Worm (Caenorhabditis elegans) whole organism, mixed stage, embryonic: Measurements from ENCODE around the gene mel-28.

Experiments used
- blmp-1 ChIP-seq: fragments of 150-350 bp; optimal IDR thresholded peaks from 2 replicates; lab custom pipeline; 2014; ENCODE audit warnings: missing biosample characterization, missing genetic modification characterization
- ces-1 ChIP-seq: fragments of 150-350 bp; optimal IDR thresholded peaks from 2 replicates; lab custom pipeline; 2014; ENCODE audit warnings: missing biosample characterization, missing genetic modification reagents, missing genetic modification characterization
- hlh-1 ChIP-seq: fragments of 150-350 bp; optimal IDR thresholded peaks from 2 replicates; lab custom pipeline; 2014; ENCODE audit warnings: missing biosample characterization, missing genetic modification reagents, missing genetic modification characterization
- mep-1 ChIP-seq: fragments of 150-350 bp; optimal IDR thresholded peaks from 2 replicates; lab custom pipeline; 2017; ENCODE audit warnings: missing biosample characterization, missing genetic modification reagents, missing genetic modification characterization, inconsistent platforms
- nhr-237 ChIP-seq: fragments of 150-350 bp; optimal IDR thresholded peaks from 2 replicates; lab custom pipeline; 2014; ENCODE audit warnings: missing biosample characterization, missing genetic modification characterization
- nhr-28 ChIP-seq: fragments of 150-350 bp; optimal IDR thresholded peaks from 2 replicates; lab custom pipeline; 2014; ENCODE audit warnings: missing biosample characterization, missing genetic modification characterization
- unc-120 ChIP-seq: sonication (generic microtip); optimal IDR thresholded peaks from 2 replicates; lab custom pipeline; 2017; ENCODE audit warnings: missing genetic modification characterization, missing compliant biosample characterization; ENCODE audit not compliant: poor library complexity, severe bottlenecking
- unc-39 ChIP-seq: fragments of 150-350 bp; optimal IDR thresholded peaks from 2 replicates; lab custom pipeline; 2014; ENCODE audit warnings: missing biosample characterization, missing genetic modification characterization
- unc-62 ChIP-seq: fragments of 150-350 bp; optimal IDR thresholded peaks from 2 replicates; lab custom pipeline; 2014; ENCODE audit warnings: missing biosample characterization, missing genetic modification reagents, missing genetic modification characterization
- ztf-11 ChIP-seq: fragments of 150-350 bp; optimal IDR thresholded peaks from 2 replicates; lab custom pipeline; 2014; ENCODE audit warnings: missing biosample characterization, missing genetic modification characterization

- no peak for TF ChIP-seq nhr-237 (tag; lab: Kevin White, UChicago)
- no peak for TF ChIP-seq unc-120
- TF ChIP-seq ces-1 (GFP tag; lab: Kevin White, UChicago): no peak
- no peak for TF ChIP-seq unc-39
- TF ChIP-seq ztf-11 (tag; lab: Kevin White, UChicago): no peak
- TF ChIP-seq unc-62 (GFP tag; lab: Kevin White, UChicago): no peak
- TF ChIP-seq nhr-28: no peak
- no peak for TF ChIP-seq blmp-1 (tag; lab: Kevin White, UChicago)
- no peak for TF ChIP-seq hlh-1
- no peak for TF ChIP-seq mep-1 (tag; lab: Kevin White, UChicago)
Measured at ce11 chrIII:4779855-4780254, 6.0 kb upstream of the mel-28 start, which contains the start of gene B0393.9.
